Fruit fly (Drosophila melanogaster) whole organism, embryonic: Measurements from ENCODE around the gene Sqor.

Experiments
- Ada2b ChIP-seq: fragments of 200-800 bp; sonication (Bioruptor generic); IDR thresholded peaks from 2 replicates; pipeline ENCODE4 v1.3.6; 2022; ENCODE audit warnings: missing biosample characterization, missing genetic modification characterization
- B-H2 ChIP-seq: fragments of 200-800 bp; sonication (Bioruptor generic); optimal IDR thresholded peaks from 2 replicates; lab custom pipeline; 2018; ENCODE audit warnings: missing biosample characterization, mild to moderate bottlenecking, missing genetic modification characterization
- CG10267 ChIP-seq: fragments of 200-800 bp; sonication (Bioruptor generic); optimal IDR thresholded peaks from 2 replicates; lab custom pipeline; 2018; ENCODE audit warnings: missing biosample characterization, mild to moderate bottlenecking, missing genetic modification characterization, moderate library complexity
- CG10274 ChIP-seq: fragments of 200-800 bp; sonication (Bioruptor generic); optimal IDR thresholded peaks from 3 replicates; lab custom pipeline; 2017; ENCODE audit warnings: missing biosample characterization, mild to moderate bottlenecking, missing genetic modification characterization
- CG10654 ChIP-seq: fragments of 200-800 bp; sonication (Bioruptor generic); optimal IDR thresholded peaks from 2 replicates; lab custom pipeline; 2016; ENCODE audit warnings: missing biosample characterization, missing genetic modification characterization
- CG12391 ChIP-seq: fragments of 200-800 bp; sonication (Bioruptor generic); optimal IDR thresholded peaks from 3 replicates; lab custom pipeline; 2018; ENCODE audit warnings: missing biosample characterization, mild to moderate bottlenecking, missing genetic modification characterization, moderate library complexity
- CG12659 ChIP-seq: fragments of 200-800 bp; sonication (Bioruptor generic); optimal IDR thresholded peaks from 3 replicates; lab custom pipeline; 2017; ENCODE audit warnings: mild to moderate bottlenecking, missing biosample characterization, missing genetic modification reagents, missing genetic modification characterization
- CG12942 ChIP-seq: fragments of 200-800 bp; sonication (Bioruptor generic); optimal IDR thresholded peaks from 3 replicates; lab custom pipeline; 2016; ENCODE audit warnings: missing biosample characterization, missing genetic modification characterization
- CG13123 ChIP-seq: fragments of 200-800 bp; sonication (Bioruptor generic); optimal IDR thresholded peaks from 2 replicates; lab custom pipeline; 2016; ENCODE audit warnings: missing biosample characterization, missing genetic modification characterization
- CG16863 ChIP-seq: fragments of 200-800 bp; sonication (Bioruptor generic); optimal IDR thresholded peaks from 3 replicates; lab custom pipeline; 2016; ENCODE audit warnings: missing biosample characterization, missing genetic modification characterization
- CG17359 ChIP-seq: fragments of 200-800 bp; sonication (Bioruptor generic); optimal IDR thresholded peaks from 3 replicates; lab custom pipeline; 2018; ENCODE audit warnings: missing biosample characterization, mild to moderate bottlenecking, missing genetic modification characterization, moderate library complexity
- CG17912 ChIP-seq: fragments of 200-800 bp; sonication (Bioruptor generic); optimal IDR thresholded peaks from 2 replicates; lab custom pipeline; 2018; ENCODE audit warnings: missing biosample characterization, mild to moderate bottlenecking, missing genetic modification characterization
- CG2116 ChIP-seq: fragments of 200-800 bp; sonication (Bioruptor generic); optimal IDR thresholded peaks from 3 replicates; lab custom pipeline; 2018; ENCODE audit warnings: missing biosample characterization, mild to moderate bottlenecking, missing genetic modification characterization
- CG2678 ChIP-seq: fragments of 200-800 bp; sonication (Bioruptor generic); optimal IDR thresholded peaks from 3 replicates; lab custom pipeline; 2019; ENCODE audit warnings: missing biosample characterization, mild to moderate bottlenecking, missing genetic modification characterization, moderate library complexity
- CG31388 ChIP-seq: fragments of 200-800 bp; sonication (Bioruptor generic); optimal IDR thresholded peaks from 2 replicates; lab custom pipeline; 2016; ENCODE audit warnings: missing biosample characterization, missing genetic modification characterization
- CG4854 ChIP-seq: fragments of 200-800 bp; sonication (Bioruptor generic); optimal IDR thresholded peaks from 2 replicates; lab custom pipeline; 2016; ENCODE audit warnings: missing biosample characterization, missing genetic modification characterization, inconsistent platforms
- CG6254 ChIP-seq: fragments of 200-800 bp; sonication (Bioruptor generic); optimal IDR thresholded peaks from 3 replicates; lab custom pipeline; 2017; ENCODE audit warnings: mild to moderate bottlenecking, missing biosample characterization, missing genetic modification reagents, missing genetic modification characterization
- CG7839 ChIP-seq: fragments of 200-800 bp; sonication (Bioruptor generic); optimal IDR thresholded peaks from 3 replicates; lab custom pipeline; 2018; ENCODE audit warnings: missing biosample characterization, mild to moderate bottlenecking, missing genetic modification characterization, moderate library complexity
- CG8478 ChIP-seq: fragments of >200 bp; optimal IDR thresholded peaks from 2 replicates; lab custom pipeline; 2018
- CG8924 ChIP-seq: fragments of 200-800 bp; optimal IDR thresholded peaks from 3 replicates; lab custom pipeline; 2019; ENCODE audit warnings: missing biosample characterization, mild to moderate bottlenecking, missing genetic modification characterization, moderate library complexity
- Dip3 ChIP-seq: fragments of 200-800 bp; sonication (Bioruptor generic); optimal IDR thresholded peaks from 3 replicates; lab custom pipeline; 2016; ENCODE audit warnings: missing biosample characterization, missing genetic modification characterization
- E2f2 ChIP-seq: fragments of 200-800 bp; sonication (Bioruptor generic); IDR thresholded peaks from 2 replicates; pipeline ENCODE4 v1.3.6; 2022; ENCODE audit warnings: missing biosample characterization, missing genetic modification characterization
- ERR ChIP-seq: fragments of 200-800 bp; sonication (Bioruptor generic); optimal IDR thresholded peaks from 2 replicates; lab custom pipeline; 2016; ENCODE audit warnings: missing biosample characterization, missing genetic modification characterization
- Fer1 ChIP-seq: fragments of 200-800 bp; sonication (Bioruptor generic); optimal IDR thresholded peaks from 2 replicates; lab custom pipeline; 2017; ENCODE audit warnings: missing biosample characterization, mild to moderate bottlenecking, missing genetic modification characterization
- Fer3 ChIP-seq: fragments of 200-800 bp; sonication (Bioruptor generic); optimal IDR thresholded peaks from 2 replicates; lab custom pipeline; 2018; ENCODE audit warnings: missing biosample characterization, mild to moderate bottlenecking, missing genetic modification characterization, moderate library complexity
- HHEX ChIP-seq: fragments of 200-800 bp; sonication (Bioruptor generic); optimal IDR thresholded peaks from 3 replicates; lab custom pipeline; 2017; ENCODE audit warnings: missing biosample characterization, mild to moderate bottlenecking, missing genetic modification characterization, missing genetic modification reagents
- HLH4C ChIP-seq: fragments of 200-800 bp; sonication (Bioruptor generic); IDR thresholded peaks from 3 replicates; pipeline ENCODE4 v1.3.6; 2022; ENCODE audit warnings: missing biosample characterization, missing genetic modification characterization; ENCODE audit not compliant: partially characterized antibody
- Hsf ChIP-seq: fragments of 200-800 bp; sonication (Bioruptor generic); optimal IDR thresholded peaks from 3 replicates; lab custom pipeline; 2016; ENCODE audit warnings: missing biosample characterization, missing genetic modification characterization
- Lhr ChIP-seq: fragments of 200-800 bp; sonication (Bioruptor generic); optimal IDR thresholded peaks from 3 replicates; lab custom pipeline; 2017; ENCODE audit warnings: mild to moderate bottlenecking, missing biosample characterization, missing genetic modification reagents, missing genetic modification characterization
- Nf-YC ChIP-seq: fragments of 200-800 bp; optimal IDR thresholded peaks from 3 replicates; lab custom pipeline; 2019; ENCODE audit warnings: missing biosample characterization, mild to moderate bottlenecking, missing genetic modification characterization, moderate library complexity
- Ravus ChIP-seq: fragments of 200-800 bp; sonication (Bioruptor generic); IDR thresholded peaks from 2 replicates; pipeline ENCODE4 v1.3.6; 2022; ENCODE audit warnings: missing biosample characterization, missing genetic modification characterization
- ab ChIP-seq: fragments of 200-800 bp; sonication (Bioruptor generic); optimal IDR thresholded peaks from 2 replicates; lab custom pipeline; 2016; ENCODE audit warnings: missing biosample characterization, missing genetic modification characterization
- al ChIP-seq: fragments of 200-800 bp; sonication (Bioruptor generic); IDR thresholded peaks from 2 replicates; pipeline ENCODE4 v1.3.6; 2022; ENCODE audit warnings: missing biosample characterization, missing genetic modification characterization
- btn ChIP-seq: fragments of 200-800 bp; sonication (Bioruptor generic); optimal IDR thresholded peaks from 2 replicates; lab custom pipeline; 2016; ENCODE audit warnings: missing biosample characterization, missing genetic modification characterization
- cato ChIP-seq: fragments of 200-800 bp; sonication (Bioruptor generic); optimal IDR thresholded peaks from 2 replicates; lab custom pipeline; 2016; ENCODE audit warnings: missing biosample characterization, missing genetic modification characterization, borderline replicate concordance
- ci ChIP-seq: fragments of 200-800 bp; sonication (Bioruptor generic); IDR thresholded peaks from 3 replicates; pipeline ENCODE4 v1.3.6; 2022; ENCODE audit warnings: missing biosample characterization, missing genetic modification characterization
- crol ChIP-seq: fragments of 200-800 bp; sonication (Bioruptor generic); IDR thresholded peaks from 2 replicates; pipeline ENCODE4 v1.3.6; 2022; ENCODE audit warnings: missing biosample characterization, missing genetic modification characterization
- dan ChIP-seq: fragments of 200-800 bp; sonication (Bioruptor generic); IDR thresholded peaks from 2 replicates; pipeline ENCODE4 v1.3.6; 2022; ENCODE audit warnings: missing biosample characterization, missing genetic modification characterization
- danr ChIP-seq: fragments of 200-800 bp; sonication (Bioruptor generic); IDR thresholded peaks from 2 replicates; pipeline ENCODE4 v1.3.6; 2022; ENCODE audit warnings: missing biosample characterization, missing genetic modification characterization
- disco-r ChIP-seq: fragments of 200-800 bp; sonication (Bioruptor generic); optimal IDR thresholded peaks from 2 replicates; lab custom pipeline; 2016; ENCODE audit warnings: missing biosample characterization, missing genetic modification characterization
- dmrt99B ChIP-seq: fragments of 200-800 bp; sonication (Bioruptor generic); optimal IDR thresholded peaks from 2 replicates; lab custom pipeline; 2018; ENCODE audit warnings: missing biosample characterization, mild to moderate bottlenecking, missing genetic modification characterization, moderate library complexity
- dpn ChIP-seq, 2 experiments: fragments of 200-800 bp; sonication (Bioruptor generic); optimal IDR thresholded peaks; 3 replicates each; lab custom pipeline; 2016; ENCODE audit warnings: missing biosample characterization in 2 of 2, missing genetic modification characterization in 2 of 2
- gsb ChIP-seq: fragments of 200-800 bp; sonication (Bioruptor generic); IDR thresholded peaks from 2 replicates; pipeline ENCODE4 v1.3.6; 2022; ENCODE audit warnings: missing biosample characterization, missing genetic modification characterization
- odd ChIP-seq: fragments of 200-800 bp; sonication (Bioruptor generic); optimal IDR thresholded peaks from 2 replicates; lab custom pipeline; 2017; ENCODE audit warnings: missing biosample characterization, mild to moderate bottlenecking, missing genetic modification characterization
- pfk ChIP-seq: fragments of 200-800 bp; sonication (Bioruptor generic); optimal IDR thresholded peaks from 2 replicates; lab custom pipeline; 2018; ENCODE audit warnings: missing biosample characterization, mild to moderate bottlenecking, missing genetic modification characterization, moderate library complexity
- repo ChIP-seq: fragments of 200-800 bp; sonication (Bioruptor generic); optimal IDR thresholded peaks from 2 replicates; lab custom pipeline; 2016; ENCODE audit warnings: missing biosample characterization, missing genetic modification characterization
- rib ChIP-seq: fragments of 200-800 bp; sonication (Bioruptor generic); IDR thresholded peaks from 2 replicates; pipeline ENCODE4 v1.3.6; 2022; ENCODE audit warnings: missing biosample characterization, missing genetic modification characterization
- shn ChIP-seq: fragments of 200-800 bp; sonication (Bioruptor generic); optimal IDR thresholded peaks from 3 replicates; lab custom pipeline; 2016; ENCODE audit warnings: missing biosample characterization, missing genetic modification characterization
- sqz ChIP-seq: fragments of 200-800 bp; sonication (Bioruptor generic); optimal IDR thresholded peaks from 3 replicates; lab custom pipeline; 2018; ENCODE audit warnings: missing biosample characterization, mild to moderate bottlenecking, missing genetic modification characterization
- tin ChIP-seq: fragments of 200-800 bp; sonication (Bioruptor generic); optimal IDR thresholded peaks from 3 replicates; lab custom pipeline; 2016; ENCODE audit warnings: missing biosample characterization, missing genetic modification characterization
- twi ChIP-seq: fragments of 200-800 bp; optimal IDR thresholded peaks from 2 replicates; lab custom pipeline; 2019; ENCODE audit warnings: missing biosample characterization, mild to moderate bottlenecking, missing genetic modification characterization, moderate library complexity
- vfl ChIP-seq: fragments of 200-800 bp; sonication (Bioruptor generic); optimal IDR thresholded peaks from 2 replicates; lab custom pipeline; 2016; ENCODE audit warnings: missing biosample characterization, missing genetic modification characterization

Sqor gene

DNA sequence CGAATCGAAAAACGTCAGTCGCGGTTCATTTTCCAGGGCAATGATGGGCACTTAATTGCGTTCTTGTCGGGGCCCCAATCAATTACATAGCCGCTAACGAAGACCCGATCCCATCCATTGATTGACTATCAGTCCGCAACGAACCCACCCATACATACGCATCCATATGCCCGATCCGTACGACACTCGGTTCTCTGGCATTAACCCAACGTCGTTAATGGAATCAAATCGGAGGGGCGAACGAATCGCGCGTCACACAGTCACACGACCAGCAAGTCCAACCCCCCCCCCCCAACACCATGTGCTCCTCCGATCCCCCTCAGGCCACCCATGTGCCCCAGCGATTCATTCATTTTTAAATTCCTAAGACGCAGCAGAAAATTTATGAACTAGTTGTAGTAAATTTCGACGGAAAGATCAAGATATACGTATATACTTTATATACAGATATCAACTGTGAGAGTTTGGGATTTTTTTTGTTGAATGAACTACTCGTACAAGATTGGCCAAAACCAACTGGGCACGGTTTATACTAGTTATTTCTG, 18.7 kb upstream of the Sqor start (continued):
- TF ChIP-seq ab (no peak), twi (peak; percentile 34), CG12659 (GFP tag; lab: Kevin White, UChicago) (no peak), danr (GFP tag; lab: Robert Waterston, UW) (no peak), ci (GFP tag; lab: Robert Waterston, UW) (0 out of 3 replicates have a peak, but pooled peaks have one; percentile 43), repo (GFP tag; lab: Kevin White, UChicago) (no peak), disco-r (GFP tag; lab: Kevin White, UChicago) (no peak), tin (no peak), CG10654 (GFP tag; lab: Kevin White, UChicago) (no peak), CG8478 (lab: Kevin White, UChicago) (no peak), CG10274 (no peak), btn (no peak), al (no peak), rib (GFP tag; lab: Robert Waterston, UW) (peak; percentile 49; the same call in 1 of the 2 replicates), dpn (GFP tag; optimal IDR thresholded peaks at IDR 0.05; lab: Kevin White, UChicago) (no peak), CG2678 (tag; lab: Kevin White, UChicago) (peak; percentile 31), E2f2 (0 out of 2 replicates have a peak, but pooled peaks have one; percentile 15), CG8924 (no peak), CG6254 (GFP tag; lab: Kevin White, UChicago) (no peak), gsb (GFP tag; lab: Robert Waterston, UW) (no peak), HLH4C (GFP tag; lab: Robert Waterston, UW) (no peak), odd (GFP tag; lab: Kevin White, UChicago) (peak; percentile 0), Nf-YC (tag; lab: Kevin White, UChicago) (peak; percentile 34), CG31388 (GFP tag; lab: Kevin White, UChicago) (no peak), CG10267 (tag; lab: Kevin White, UChicago) (no peak), CG17359 (tag; lab: Kevin White, UChicago) (no peak), sqz (GFP tag; lab: Kevin White, UChicago) (no peak), Lhr (GFP tag; lab: Kevin White, UChicago) (no peak), ERR (GFP tag; lab: Kevin White, UChicago) (no peak), crol (GFP tag; lab: Robert Waterston, UW) (peak; percentile 99), dmrt99B (tag; lab: Kevin White, UChicago) (no peak), Hsf (GFP tag; lab: Kevin White, UChicago) (no peak), CG12391 (tag; lab: Kevin White, UChicago) (no peak), CG13123 (no peak), Ada2b (GFP tag; lab: Robert Waterston, UW) (no peak), shn (GFP tag; lab: Kevin White, UChicago) (no peak), pfk (no peak), CG17912 (GFP tag; lab: Kevin White, UChicago) (no peak), dan (GFP tag; lab: Robert Waterston, UW) (no peak), CG16863 (no peak), B-H2 (GFP tag; lab: Kevin White, UChicago) (peak; percentile 40), Fer3 (tag; lab: Kevin White, UChicago) (peak; percentile 12), vfl (GFP tag; lab: Kevin White, UChicago) (no peak), CG4854 (GFP tag; lab: Kevin White, UChicago) (no peak), HHEX (GFP tag; lab: Kevin White, UChicago) (peak; percentile 4), CG2116 (no peak), CG12942 (GFP tag; lab: Kevin White, UChicago) (no peak), Fer1 (peak; percentile 6), Ravus (GFP tag; lab: Robert Waterston, UW) (no peak), cato (GFP tag; lab: Kevin White, UChicago) (no peak), Dip3 (GFP tag; lab: Kevin White, UChicago) (no peak), CG7839 (tag; lab: Kevin White, UChicago) (no peak)
